Worm (Caenorhabditis elegans) whole organism, L4 larva: ENCODE data around the gene daf-11.

Experiments used
- F49E8.2 ChIP-seq: sonication (generic microtip); optimal IDR thresholded peaks from 2 replicates; lab custom pipeline; 2016; ENCODE audit warnings: missing compliant biosample characterization, mild to moderate bottlenecking, missing genetic modification characterization, borderline replicate concordance
- ZK546.5 ChIP-seq, 2 experiments: sonication (generic microtip); optimal IDR thresholded peaks; 2 replicates each; lab custom pipeline; 2017; ENCODE audit warnings: missing biosample characterization in 2 of 2, missing genetic modification characterization in 2 of 2
- ceh-28 ChIP-seq: fragments of 150-350 bp; optimal IDR thresholded peaks from 2 replicates; lab custom pipeline; 2014; ENCODE audit warnings: missing biosample characterization, missing genetic modification reagents, missing genetic modification characterization
- egl-27 ChIP-seq: sonication (generic microtip); optimal IDR thresholded peaks from 3 replicates; lab custom pipeline; 2017; ENCODE audit warnings: missing biosample characterization, missing genetic modification reagents, missing genetic modification characterization
- egl-43 ChIP-seq: fragments of 200-800 bp; sonication (Bioruptor generic); IDR thresholded peaks from 2 replicates; pipeline ENCODE4 v1.3.6; 2022; ENCODE audit warnings: missing genetic modification reagents, missing genetic modification characterization, missing compliant biosample characterization
- lir-3 ChIP-seq: sonication (generic microtip); optimal IDR thresholded peaks from 2 replicates; lab custom pipeline; 2016; ENCODE audit warnings: mild to moderate bottlenecking, missing genetic modification characterization, missing compliant biosample characterization
- mdl-1 ChIP-seq, 2 experiments: fragments of 150-350 bp in 1 of 2; sonication (generic microtip) in 1 of 2; optimal IDR thresholded peaks; 2 replicates each; lab custom pipeline; 2014 to 2017; ENCODE audit warnings: missing biosample characterization in 2 of 2, missing genetic modification characterization in 2 of 2
- mep-1 ChIP-seq: fragments of 150-350 bp; sonication (generic microtip); optimal IDR thresholded peaks from 3 replicates; lab custom pipeline; 2014; ENCODE audit warnings: missing biosample characterization, missing genetic modification characterization
- nhr-237 ChIP-seq: sonication (generic microtip); optimal IDR thresholded peaks from 2 replicates; lab custom pipeline; 2017; ENCODE audit warnings: missing biosample characterization, missing genetic modification characterization
- pha-4 ChIP-seq, 2 experiments: fragments of 150-350 bp in 1 of 2; fragments of 200-800 bp in 1 of 2; sonication (Bioruptor generic) in 1 of 2; IDR thresholded peaks in 1 of 2; optimal IDR thresholded peaks in 1 of 2; 2 replicates each; pipeline versions ENCODE4 v1.3.6 to Lab custom; 2014 to 2022; ENCODE audit warnings: missing genetic modification characterization in 2 of 2, missing genetic modification reagents in 2 of 2, missing biosample characterization in 1 of 2, missing compliant biosample characterization in 1 of 2
- pqm-1 ChIP-seq: sonication (generic microtip); optimal IDR thresholded peaks from 2 replicates; lab custom pipeline; 2017; ENCODE audit warnings: missing biosample characterization, missing genetic modification characterization
- unc-39 ChIP-seq: sonication (generic microtip); optimal IDR thresholded peaks from 2 replicates; lab custom pipeline; 2017; ENCODE audit warnings: missing biosample characterization, missing genetic modification characterization
- zfp-3 ChIP-seq: fragments of 200-800 bp; sonication (Bioruptor generic); conservative IDR thresholded peaks from 2 replicates; pipeline ENCODE4 v1.3.6; 2022; ENCODE audit warnings: missing genetic modification reagents, missing genetic modification characterization, missing compliant biosample characterization

- TF ChIP-seq egl-27 (no peak), zfp-3 (no peak), ceh-28 (tag; lab: Kevin White, UChicago) (no peak), ZK546.5 (tag; optimal IDR thresholded peaks at IDR 0.05; lab: Kevin White, UChicago) (no peak), lir-3 (tag; lab: Kevin White, UChicago) (no peak), unc-39 (tag; lab: Kevin White, UChicago) (no peak), mep-1 (tag; lab: Kevin White, UChicago) (no peak), F49E8.2 (tag; lab: Kevin White, UChicago) (no peak), pha-4 (GFP tag; IDR thresholded peaks at IDR 0.05; lab: Robert Waterston, UW) (no peak), pha-4 (tag; optimal IDR thresholded peaks at IDR 0.05; lab: Kevin White, UChicago) (no peak), nhr-237 (no peak), egl-43 (GFP tag; lab: Robert Waterston, UW) (no peak), mdl-1 (tag; optimal IDR thresholded peaks at IDR 0.05; lab: Kevin White, UChicago) (no peak), pqm-1 (tag; lab: Kevin White, UChicago) (no peak)
Measured at ce11 chrV:11758635-11759034, 32.8 kb upstream of the daf-11 start, which contains the start of gene T04F3.3.
